Worm (Caenorhabditis elegans) whole organism, midembryonic: ENCODE measurements around the gene coq-3.
"Not testable (repeated sequence)": the region's sequence is repeated elsewhere in the genome, so short reads cannot be mapped to it uniquely, and the experiment has no call there.

ENCODE experiments used
- T22C8.4 ChIP-seq: fragments of 200-800 bp; sonication (Bioruptor generic); IDR thresholded peaks from 2 replicates; pipeline ENCODE4 v1.3.6; 2022; ENCODE audit warnings: missing genetic modification characterization, missing compliant biosample characterization
- cog-1 ChIP-seq: sonication (generic microtip); optimal IDR thresholded peaks from 2 replicates; lab custom pipeline; 2016; ENCODE audit warnings: missing genetic modification characterization, missing compliant biosample characterization
- flt-1 ChIP-seq: fragments of 200-800 bp; sonication (Bioruptor generic); IDR thresholded peaks from 2 replicates; pipeline ENCODE4 v1.3.6; 2022; ENCODE audit warnings: missing genetic modification characterization, missing compliant biosample characterization
- klf-2 ChIP-seq: fragments of 200-800 bp; sonication (Bioruptor generic); conservative IDR thresholded peaks from 2 replicates; pipeline ENCODE4 v1.3.6; 2022; ENCODE audit warnings: missing genetic modification reagents, missing genetic modification characterization, missing compliant biosample characterization
- med-1 ChIP-seq: sonication (generic microtip); optimal IDR thresholded peaks from 2 replicates; lab custom pipeline; 2017; ENCODE audit warnings: missing genetic modification characterization, mild to moderate bottlenecking, missing compliant biosample characterization, antibody characterized with exemption, missing genetic modification reagents; ENCODE audit not compliant: insufficient read depth
- ref-1 ChIP-seq: fragments of 200-800 bp; sonication (Bioruptor generic); conservative IDR thresholded peaks from 2 replicates; pipeline ENCODE4 v1.3.6; 2022; ENCODE audit warnings: missing genetic modification reagents, missing genetic modification characterization, missing compliant biosample characterization
- tab-1 ChIP-seq: fragments of 200-800 bp; sonication (Bioruptor generic); IDR thresholded peaks from 2 replicates; pipeline ENCODE4 v1.3.6; 2022; ENCODE audit warnings: missing genetic modification characterization, missing compliant biosample characterization
- ztf-23 ChIP-seq: fragments of 200-800 bp; sonication (Bioruptor generic); IDR thresholded peaks from 2 replicates; pipeline ENCODE4 v1.3.6; 2022; ENCODE audit warnings: missing genetic modification reagents, missing genetic modification characterization, missing compliant biosample characterization
- ztf-29 ChIP-seq: fragments of 200-800 bp; sonication (Bioruptor generic); IDR thresholded peaks from 2 replicates; pipeline ENCODE4 v1.3.6; 2022; ENCODE audit warnings: missing genetic modification reagents, missing genetic modification characterization, missing compliant biosample characterization

Gene coq-3

ce11 chrIV:14795918-14796488 is at the start of gene coq-3:
coq-3 (minus strand) TSS chrIV:14796324.
- TF ChIP-seq tab-1 = no peak
- no peak for TF ChIP-seq ztf-29
- no peak for TF ChIP-seq cog-1 (tag; lab: Kevin White, UChicago)
- no peak for TF ChIP-seq T22C8.4
- TF ChIP-seq klf-2 (GFP tag; lab: Robert Waterston, UW) = no peak
- no peak for TF ChIP-seq ref-1 (GFP tag; lab: Robert Waterston, UW)
- no peak for TF ChIP-seq med-1 (GFP tag; lab: Kevin White, UChicago)

- TF ChIP-seq flt-1 (GFP tag; lab: Robert Waterston, UW); klf-2 (GFP tag; lab: Robert Waterston, UW); cog-1 (tag; lab: Kevin White, UChicago): not testable (repeated sequence)
Observed at ce11 chrIV:14843062-14843461, 46.9 kb upstream of the coq-3 start, which contains the start of gene Y57G11C.20. Y57G11C.20 (plus strand) TSS chrIV:14843362.

- TF ChIP-seq T22C8.4 = peak; percentile 91
- TF ChIP-seq ztf-29 = peak; percentile 89
- TF ChIP-seq klf-2 (GFP tag; lab: Robert Waterston, UW) = peak; percentile 82
- TF ChIP-seq med-1 (GFP tag; lab: Kevin White, UChicago) = peak; percentile 34
- TF ChIP-seq ref-1 (GFP tag; lab: Robert Waterston, UW) = no peak; the same call in 1 of the 2 replicates
- TF ChIP-seq tab-1 = peak; percentile 89
- peak; percentile 85 for TF ChIP-seq cog-1 (tag; lab: Kevin White, UChicago)
- peak; percentile 89 for TF ChIP-seq ztf-23 (GFP tag; lab: Robert Waterston, UW)
- peak; percentile 92 for TF ChIP-seq flt-1 (GFP tag; lab: Robert Waterston, UW)
Observed at ce11 chrIV:14838095-14838494, 42.0 kb upstream of the coq-3 start.

- TF ChIP-seq klf-2 (GFP tag; lab: Robert Waterston, UW) = no peak
- no peak for TF ChIP-seq cog-1 (tag; lab: Kevin White, UChicago)
- no peak for TF ChIP-seq med-1 (GFP tag; lab: Kevin White, UChicago)
- no peak for TF ChIP-seq ref-1 (GFP tag; lab: Robert Waterston, UW)
- TF ChIP-seq flt-1 (GFP tag; lab: Robert Waterston, UW) = no peak
- TF ChIP-seq ztf-29 = no peak
- no peak for TF ChIP-seq T22C8.4
- no peak for TF ChIP-seq ztf-23 (GFP tag; lab: Robert Waterston, UW)
- TF ChIP-seq tab-1 = no peak
Observed at ce11 chrIV:14836885-14837284, 40.8 kb upstream of the coq-3 start, which contains the start of gene Y57G11C.22. Y57G11C.22 (plus strand) TSS chrIV:14837211.

- TF ChIP-seq med-1 (GFP tag; lab: Kevin White, UChicago) = no peak
- TF ChIP-seq cog-1 (tag; lab: Kevin White, UChicago) = no peak
- TF ChIP-seq flt-1 (GFP tag; lab: Robert Waterston, UW) = no peak
Observed at ce11 chrIV:14833537-14833936, 37.4 kb upstream of the coq-3 start.

ce11 chrIV:14829026-14829425 is 32.9 kb upstream of the coq-3 start, which contains the start of gene hhat-2:
hhat-2 (minus strand) TSS chrIV:14829126.
- TF ChIP-seq ref-1 (GFP tag; lab: Robert Waterston, UW) (no peak), ztf-23 (GFP tag; lab: Robert Waterston, UW) (no peak), tab-1 (no peak), klf-2 (GFP tag; lab: Robert Waterston, UW) (no peak), flt-1 (GFP tag; lab: Robert Waterston, UW) (no peak), T22C8.4 (no peak)

ce11 chrIV:14828218-14828617 is 32.1 kb upstream of the coq-3 start:
- no peak for TF ChIP-seq flt-1 (GFP tag; lab: Robert Waterston, UW)
- TF ChIP-seq T22C8.4 = no peak
- TF ChIP-seq tab-1 = no peak
- no peak for TF ChIP-seq klf-2 (GFP tag; lab: Robert Waterston, UW)
- TF ChIP-seq cog-1 (tag; lab: Kevin White, UChicago) = no peak
- TF ChIP-seq ztf-29 = no peak
- TF ChIP-seq ztf-23 (GFP tag; lab: Robert Waterston, UW) = no peak
- TF ChIP-seq med-1 (GFP tag; lab: Kevin White, UChicago) = no peak
- no peak for TF ChIP-seq ref-1 (GFP tag; lab: Robert Waterston, UW)

- TF ChIP-seq tab-1 (no peak), ref-1 (GFP tag; lab: Robert Waterston, UW) (no peak), T22C8.4 (no peak)
Observed at ce11 chrIV:14826151-14826757, 30.1 kb upstream of the coq-3 start.

ce11 chrIV:14825379-14825778 is 29.3 kb upstream of the coq-3 start, which contains the start of gene rps-18:
rps-18 (plus strand) TSS chrIV:14825679.
- no peak for TF ChIP-seq ztf-29
- no peak for TF ChIP-seq ztf-23 (GFP tag; lab: Robert Waterston, UW)
- no peak for TF ChIP-seq tab-1
- TF ChIP-seq klf-2 (GFP tag; lab: Robert Waterston, UW) = no peak
- no peak for TF ChIP-seq med-1 (GFP tag; lab: Kevin White, UChicago)
- no peak for TF ChIP-seq ref-1 (GFP tag; lab: Robert Waterston, UW)
- TF ChIP-seq flt-1 (GFP tag; lab: Robert Waterston, UW) = no peak
- no peak for TF ChIP-seq T22C8.4

- TF ChIP-seq med-1 (GFP tag; lab: Kevin White, UChicago) (no peak), ztf-29 (no peak), flt-1 (GFP tag; lab: Robert Waterston, UW) (0 out of 2 replicates have a peak, but pooled peaks have one; percentile 13), tab-1 (no peak), cog-1 (tag; lab: Kevin White, UChicago) (peak; percentile 78), ztf-23 (GFP tag; lab: Robert Waterston, UW) (no peak)
Observed at ce11 chrIV:14824878-14825352, 28.8 kb upstream of the coq-3 start, which contains the start of gene sec-61.A. sec-61.A (minus strand) TSS chrIV:14825264.
